Fruit fly (Drosophila melanogaster) whole organism, pupa: ENCODE data around the gene CG2901.

ENCODE experiments used
- CG4496 ChIP-seq: fragments of 200-800 bp; sonication (Bioruptor generic); IDR thresholded peaks from 3 replicates; pipeline ENCODE4 v1.3.6; 2022; ENCODE audit warnings: missing biosample characterization, missing genetic modification characterization
- CG8159 ChIP-seq: fragments of 200-800 bp; sonication (Bioruptor generic); optimal IDR thresholded peaks from 3 replicates; lab custom pipeline; 2018; ENCODE audit warnings: missing biosample characterization, mild to moderate bottlenecking, missing genetic modification characterization, moderate library complexity
- Pif1B ChIP-seq: fragments of 200-800 bp; sonication (Bioruptor generic); optimal IDR thresholded peaks from 3 replicates; lab custom pipeline; 2016; ENCODE audit warnings: missing biosample characterization, missing genetic modification characterization
- Snoo ChIP-seq: fragments of 200-800 bp; sonication (Bioruptor generic); optimal IDR thresholded peaks from 3 replicates; lab custom pipeline; 2017; ENCODE audit warnings: missing biosample characterization, mild to moderate bottlenecking, missing genetic modification characterization, inconsistent platforms
- gl ChIP-seq: fragments of 200-800 bp; sonication (Bioruptor generic); optimal IDR thresholded peaks from 2 replicates; lab custom pipeline; 2018; ENCODE audit warnings: missing biosample characterization, mild to moderate bottlenecking, missing genetic modification characterization

dm6 chrX:3833109-3833657 lies 5.2 kb downstream of the CG2901 start:
- TF ChIP-seq Pif1B (GFP tag; lab: Kevin White, UChicago) (no peak), CG4496 (GFP tag; lab: Robert Waterston, UW) (0 out of 3 replicates have a peak, but pooled peaks have one; percentile 10), CG8159 (tag; lab: Kevin White, UChicago) (no peak), gl (tag; lab: Kevin White, UChicago) (no peak), Snoo (tag; lab: Kevin White, UChicago) (no peak)
